Worm (Caenorhabditis elegans) whole organism, L4 larva: ENCODE data around the gene kqt-2.

Experiments used
- T20F7.1 ChIP-seq: fragments of 200-800 bp; sonication (Bioruptor generic); optimal IDR thresholded peaks from 2 replicates; lab custom pipeline; 2018; ENCODE audit warnings: mild to moderate bottlenecking, missing genetic modification characterization, missing compliant biosample characterization
- T26A8.4 ChIP-seq: fragments of 200-800 bp; sonication (Bioruptor generic); IDR thresholded peaks from 2 replicates; pipeline ENCODE4 v1.3.6; 2022; ENCODE audit warnings: missing genetic modification characterization, missing compliant biosample characterization
- aha-1 ChIP-seq: fragments of 150-350 bp; peaks from one replicate; lab custom pipeline; 2014; ENCODE audit warnings: missing biosample characterization, missing genetic modification characterization
- arid-1 ChIP-seq: fragments of 200-800 bp; sonication (Bioruptor generic); conservative IDR thresholded peaks from 2 replicates; pipeline ENCODE4 v1.3.6; 2022; ENCODE audit warnings: missing genetic modification reagents, missing genetic modification characterization, missing compliant biosample characterization
- attf-4 ChIP-seq: sonication (generic microtip); optimal IDR thresholded peaks from 3 replicates; lab custom pipeline; 2017; ENCODE audit warnings: missing biosample characterization, missing genetic modification characterization
- ceh-20 ChIP-seq: fragments of 200-800 bp; sonication (Bioruptor generic); IDR thresholded peaks from 2 replicates; pipeline ENCODE4 v1.3.6; 2022; ENCODE audit warnings: missing genetic modification reagents, missing genetic modification characterization, missing compliant biosample characterization
- ceh-28 ChIP-seq: fragments of 150-350 bp; optimal IDR thresholded peaks from 2 replicates; lab custom pipeline; 2014; ENCODE audit warnings: missing biosample characterization, missing genetic modification reagents, missing genetic modification characterization
- ceh-32 ChIP-seq: sonication (generic microtip); optimal IDR thresholded peaks from 2 replicates; lab custom pipeline; 2016; ENCODE audit warnings: mild to moderate bottlenecking, missing genetic modification characterization, missing compliant biosample characterization; ENCODE audit not compliant: poor library complexity
- ceh-44 ChIP-seq: fragments of 200-800 bp; sonication (Bioruptor generic); IDR thresholded peaks from 2 replicates; pipeline ENCODE4 v1.3.6; 2022; ENCODE audit warnings: missing genetic modification reagents, missing genetic modification characterization, missing compliant biosample characterization
- ceh-82 ChIP-seq: sonication (generic microtip); optimal IDR thresholded peaks from 2 replicates; lab custom pipeline; 2017; ENCODE audit warnings: missing biosample characterization, missing genetic modification characterization
- ctbp-1 ChIP-seq: fragments of 200-800 bp; sonication (Bioruptor generic); IDR thresholded peaks from 2 replicates; pipeline ENCODE4 v1.3.6; 2022; ENCODE audit warnings: missing genetic modification reagents, missing genetic modification characterization, missing compliant biosample characterization
- daf-12 ChIP-seq: fragments of 150-350 bp; optimal IDR thresholded peaks from 2 replicates; lab custom pipeline; 2014; ENCODE audit warnings: missing biosample characterization, missing genetic modification reagents, missing genetic modification characterization
- daf-16 ChIP-seq, 3 experiments: sonication (generic microtip); optimal IDR thresholded peaks; 2 replicates each; lab custom pipeline; 2016 to 2017; ENCODE audit warnings: missing genetic modification characterization in 3 of 3, missing genetic modification reagents in 3 of 3, mild to moderate bottlenecking in 2 of 3, missing compliant biosample characterization in 2 of 3, missing biosample characterization in 1 of 3, moderate library complexity in 1 of 3
- daf-19 ChIP-seq: fragments of 200-800 bp; sonication (Bioruptor generic); conservative IDR thresholded peaks from 2 replicates; pipeline ENCODE4 v1.3.6; 2022; ENCODE audit warnings: missing genetic modification characterization, missing compliant biosample characterization
- daf-8 ChIP-seq: fragments of 200-800 bp; sonication (Bioruptor generic); IDR thresholded peaks from 2 replicates; pipeline ENCODE4 v1.3.6; 2022; ENCODE audit warnings: missing genetic modification characterization, missing compliant biosample characterization
- dmd-6 ChIP-seq: fragments of 200-800 bp; sonication (Bioruptor generic); IDR thresholded peaks from 2 replicates; pipeline ENCODE4 v1.3.6; 2022; ENCODE audit warnings: missing genetic modification reagents, missing genetic modification characterization, missing compliant biosample characterization
- dmd-8 ChIP-seq: fragments of 200-800 bp; sonication (Bioruptor generic); IDR thresholded peaks from 2 replicates; pipeline ENCODE4 v1.3.6; 2022; ENCODE audit warnings: missing genetic modification characterization, missing compliant biosample characterization
- dmd-9 ChIP-seq: fragments of 200-800 bp; sonication (Bioruptor generic); IDR thresholded peaks from 2 replicates; pipeline ENCODE4 v1.3.6; 2022; ENCODE audit warnings: missing genetic modification reagents, missing genetic modification characterization, missing compliant biosample characterization
- fos-1 ChIP-seq: fragments of 150-350 bp; optimal IDR thresholded peaks from 2 replicates; lab custom pipeline; 2014; ENCODE audit warnings: missing biosample characterization, missing genetic modification characterization
- hlh-11 ChIP-seq: fragments of 200-800 bp; sonication (Bioruptor generic); optimal IDR thresholded peaks from 2 replicates; lab custom pipeline; 2018; ENCODE audit warnings: mild to moderate bottlenecking, missing genetic modification characterization, missing compliant biosample characterization
- lin-1 ChIP-seq: fragments of 200-800 bp; sonication (Bioruptor generic); IDR thresholded peaks from 2 replicates; pipeline ENCODE4 v1.3.6; 2022; ENCODE audit warnings: missing genetic modification reagents, missing genetic modification characterization, missing compliant biosample characterization
- lin-13 ChIP-seq: fragments of 150-350 bp; optimal IDR thresholded peaks from 2 replicates; lab custom pipeline; 2014; ENCODE audit warnings: missing biosample characterization, missing genetic modification reagents, missing genetic modification characterization
- lin-29 ChIP-seq: fragments of 200-800 bp; sonication (Bioruptor generic); IDR thresholded peaks from 2 replicates; pipeline ENCODE4 v1.3.6; 2022; ENCODE audit warnings: missing genetic modification reagents, missing genetic modification characterization, missing compliant biosample characterization
- lin-38 ChIP-seq: fragments of 200-800 bp; sonication (Bioruptor generic); IDR thresholded peaks from 2 replicates; pipeline ENCODE4 v1.3.6; 2022; ENCODE audit warnings: missing genetic modification reagents, missing genetic modification characterization, missing compliant biosample characterization
- lir-3 ChIP-seq: sonication (generic microtip); optimal IDR thresholded peaks from 2 replicates; lab custom pipeline; 2016; ENCODE audit warnings: mild to moderate bottlenecking, missing genetic modification characterization, missing compliant biosample characterization
- madf-5 ChIP-seq, 2 experiments: fragments of 200-800 bp; sonication (Bioruptor generic); IDR thresholded peaks; 2 replicates each; pipeline ENCODE4 v1.3.6; 2022; ENCODE audit warnings: missing compliant biosample characterization in 2 of 2, missing genetic modification characterization in 2 of 2
- madf-9 ChIP-seq: fragments of 200-800 bp; sonication (Bioruptor generic); conservative IDR thresholded peaks from 2 replicates; pipeline ENCODE4 v1.3.6; 2022; ENCODE audit warnings: missing genetic modification reagents, missing genetic modification characterization, missing compliant biosample characterization
- mdl-1 ChIP-seq, 2 experiments: fragments of 150-350 bp in 1 of 2; sonication (generic microtip) in 1 of 2; optimal IDR thresholded peaks; 2 replicates each; lab custom pipeline; 2014 to 2017; ENCODE audit warnings: missing biosample characterization in 2 of 2, missing genetic modification characterization in 2 of 2
- mep-1 ChIP-seq: fragments of 150-350 bp; sonication (generic microtip); optimal IDR thresholded peaks from 3 replicates; lab custom pipeline; 2014; ENCODE audit warnings: missing biosample characterization, missing genetic modification characterization
- mes-2 ChIP-seq: sonication (generic microtip); optimal IDR thresholded peaks from 2 replicates; lab custom pipeline; 2016; ENCODE audit warnings: missing genotype, mild to moderate bottlenecking, missing genetic modification characterization, missing compliant biosample characterization; ENCODE audit not compliant: poor library complexity, severe bottlenecking
- mxl-2 ChIP-seq: fragments of 200-800 bp; sonication (Bioruptor generic); conservative IDR thresholded peaks from 2 replicates; pipeline ENCODE4 v1.3.6; 2022; ENCODE audit warnings: missing genetic modification reagents, missing genetic modification characterization, missing compliant biosample characterization
- mxl-3 ChIP-seq: fragments of 200-800 bp; sonication (Bioruptor generic); optimal IDR thresholded peaks from 2 replicates; lab custom pipeline; 2018; ENCODE audit warnings: mild to moderate bottlenecking, missing genetic modification characterization, missing compliant biosample characterization
- nhr-111 ChIP-seq: fragments of 200-800 bp; sonication (Bioruptor generic); optimal IDR thresholded peaks from 2 replicates; lab custom pipeline; 2018; ENCODE audit warnings: mild to moderate bottlenecking, missing genetic modification characterization, missing compliant biosample characterization
- nhr-28 ChIP-seq: fragments of 150-350 bp; optimal IDR thresholded peaks from 2 replicates; lab custom pipeline; 2014; ENCODE audit warnings: missing biosample characterization, missing genetic modification characterization
- nhr-77 ChIP-seq: fragments of 150-350 bp; optimal IDR thresholded peaks from 2 replicates; lab custom pipeline; 2014; ENCODE audit warnings: missing biosample characterization, missing genetic modification characterization
- pha-4 ChIP-seq, 2 experiments: fragments of 150-350 bp in 1 of 2; fragments of 200-800 bp in 1 of 2; sonication (Bioruptor generic) in 1 of 2; IDR thresholded peaks in 1 of 2; optimal IDR thresholded peaks in 1 of 2; 2 replicates each; pipeline versions ENCODE4 v1.3.6 to Lab custom; 2014 to 2022; ENCODE audit warnings: missing genetic modification characterization in 2 of 2, missing genetic modification reagents in 2 of 2, missing biosample characterization in 1 of 2, missing compliant biosample characterization in 1 of 2
- php-3 ChIP-seq: fragments of 200-800 bp; sonication (Bioruptor generic); IDR thresholded peaks from 2 replicates; pipeline ENCODE4 v1.3.6; 2022; ENCODE audit warnings: missing genetic modification reagents, missing genetic modification characterization, missing compliant biosample characterization
- pqm-1 ChIP-seq: sonication (generic microtip); optimal IDR thresholded peaks from 2 replicates; lab custom pipeline; 2017; ENCODE audit warnings: missing biosample characterization, missing genetic modification characterization
- rbr-2 ChIP-seq: sonication (generic microtip); optimal IDR thresholded peaks from 2 replicates; lab custom pipeline; 2016; ENCODE audit warnings: missing genotype, missing genetic modification characterization, missing compliant biosample characterization
- sdz-12 ChIP-seq: fragments of 200-800 bp; sonication (Bioruptor generic); optimal IDR thresholded peaks from 2 replicates; lab custom pipeline; 2018; ENCODE audit warnings: mild to moderate bottlenecking, missing genetic modification characterization, missing compliant biosample characterization
- snpc-4 ChIP-seq: fragments of 150-350 bp; optimal IDR thresholded peaks from 2 replicates; lab custom pipeline; 2014; ENCODE audit warnings: missing biosample characterization, missing genetic modification characterization
- tag-97 ChIP-seq: fragments of 200-800 bp; sonication (Bioruptor generic); IDR thresholded peaks from 2 replicates; pipeline ENCODE4 v1.3.6; 2022; ENCODE audit warnings: missing genetic modification characterization, missing compliant biosample characterization
- tra-1 ChIP-seq: fragments of 200-800 bp; sonication (Bioruptor generic); IDR thresholded peaks from 2 replicates; pipeline ENCODE4 v1.3.6; 2022; ENCODE audit warnings: missing genetic modification reagents, missing genetic modification characterization, missing compliant biosample characterization
- unc-62 ChIP-seq, 3 experiments: fragments of 150-350 bp in 1 of 3; sonication (generic microtip); optimal IDR thresholded peaks in 2 of 3; peaks in 1 of 3; 1 replicate in 1 of 3; 2 replicates in 2 of 3; lab custom pipeline; 2014 to 2017; ENCODE audit warnings: missing biosample characterization in 3 of 3, missing genetic modification characterization in 3 of 3, missing genetic modification reagents in 3 of 3, missing genotype in 1 of 3
- ztf-11 ChIP-seq: fragments of 150-350 bp; optimal IDR thresholded peaks from 2 replicates; lab custom pipeline; 2014; ENCODE audit warnings: missing biosample characterization, missing genetic modification characterization
- ztf-7 ChIP-seq: fragments of 150-350 bp; optimal IDR thresholded peaks from 2 replicates; lab custom pipeline; 2014; ENCODE audit warnings: missing biosample characterization, missing genetic modification characterization

Gene kqt-2

ce11 chrX:8252293-8252692 is 6.1 kb upstream of the kqt-2 start, which contains the start of gene M60.6 (continued):
- TF ChIP-seq daf-19 (GFP tag; lab: Robert Waterston, UW), result no peak
- no peak for TF ChIP-seq lin-1 (GFP tag; lab: Robert Waterston, UW)
- no peak for TF ChIP-seq lir-3 (tag; lab: Kevin White, UChicago)
- TF ChIP-seq daf-16 (GFP tag; optimal IDR thresholded peaks at IDR 0.05; lab: Kevin White, UChicago), result no peak
- TF ChIP-seq daf-16 (tag; optimal IDR thresholded peaks at IDR 0.05; lab: Kevin White, UChicago), result no peak
- TF ChIP-seq T26A8.4 (GFP tag; lab: Robert Waterston, UW), result no peak
- TF ChIP-seq ceh-28, result no peak
- TF ChIP-seq T20F7.1 (GFP tag; lab: Kevin White, UChicago), result no peak
- no peak for TF ChIP-seq madf-5 (GFP tag; IDR thresholded peaks at IDR 0.05; lab: Robert Waterston, UW)
- peak; percentile 7 for TF ChIP-seq nhr-28 (tag; lab: Kevin White, UChicago)
- no peak for TF ChIP-seq ztf-11 (tag; lab: Kevin White, UChicago)
- TF ChIP-seq ztf-7 (tag; lab: Kevin White, UChicago), result no peak
- TF ChIP-seq lin-29 (GFP tag; lab: Robert Waterston, UW), result no peak
- peak; percentile 9 for TF ChIP-seq mes-2 (tag; lab: Kevin White, UChicago)
- TF ChIP-seq daf-12 (tag; lab: Kevin White, UChicago), result no peak
- TF ChIP-seq mdl-1 (tag; optimal IDR thresholded peaks at IDR 0.05; lab: Kevin White, UChicago), result no peak
- no peak for TF ChIP-seq tag-97 (GFP tag; lab: Robert Waterston, UW)
- peak; percentile 33 for TF ChIP-seq rbr-2 (tag; lab: Kevin White, UChicago)
- no peak for TF ChIP-seq pha-4 (GFP tag; IDR thresholded peaks at IDR 0.05; lab: Robert Waterston, UW)
- no peak for TF ChIP-seq pha-4 (tag; optimal IDR thresholded peaks at IDR 0.05; lab: Kevin White, UChicago)
- TF ChIP-seq unc-62 (GFP tag; optimal IDR thresholded peaks at IDR 0.05 in 1 of 2; lab: Kevin White, UChicago), result no peak
- TF ChIP-seq unc-62 (tag; optimal IDR thresholded peaks at IDR 0.05; lab: Kevin White, UChicago), result no peak
- no peak for TF ChIP-seq nhr-111 (GFP tag; lab: Kevin White, UChicago)
- no peak for TF ChIP-seq dmd-9
- TF ChIP-seq nhr-77 (tag; lab: Kevin White, UChicago), result no peak
- no peak for TF ChIP-seq aha-1 (tag; lab: Kevin White, UChicago)
- peak; percentile 10 for TF ChIP-seq mep-1 (tag; lab: Kevin White, UChicago)
- TF ChIP-seq madf-9 (GFP tag; lab: Robert Waterston, UW), result no peak
- TF ChIP-seq lin-38 (GFP tag; lab: Robert Waterston, UW), result no peak
- no peak for TF ChIP-seq arid-1 (GFP tag; lab: Robert Waterston, UW)
- no peak for TF ChIP-seq fos-1 (tag; lab: Kevin White, UChicago)
- no peak for TF ChIP-seq ceh-32
- peak; percentile 33 for TF ChIP-seq hlh-11 (tag; lab: Kevin White, UChicago)
- no peak for TF ChIP-seq dmd-8 (GFP tag; lab: Robert Waterston, UW)
- TF ChIP-seq mxl-2 (GFP tag; lab: Robert Waterston, UW), result no peak
- TF ChIP-seq ceh-44, result no peak
- no peak for TF ChIP-seq sdz-12 (GFP tag; lab: Kevin White, UChicago)

ce11 chrX:8247088-8247487 is 919 bp upstream of the kqt-2 start:
- TF ChIP-seq nhr-28 (tag; lab: Kevin White, UChicago), result peak; percentile 53
- TF ChIP-seq ceh-20 (GFP tag; lab: Robert Waterston, UW), result no peak
- TF ChIP-seq aha-1 (tag; lab: Kevin White, UChicago), result peak; percentile 67
- peak in 1 of 2 experiments; percentile 70 for TF ChIP-seq unc-62 (GFP tag; optimal IDR thresholded peaks at IDR 0.05 in 1 of 2; lab: Kevin White, UChicago)
- no peak for TF ChIP-seq unc-62 (tag; optimal IDR thresholded peaks at IDR 0.05; lab: Kevin White, UChicago)
- no peak for TF ChIP-seq lir-3 (tag; lab: Kevin White, UChicago)

ce11 chrX:8243116-8243515 is 3.1 kb downstream of the kqt-2 start:
- TF ChIP-seq php-3 (GFP tag; lab: Robert Waterston, UW) (peak; percentile 85; the same call in 1 of the 2 replicates), lin-13 (GFP tag; lab: Kevin White, UChicago) (no peak), ceh-82 (tag; lab: Kevin White, UChicago) (no peak), ctbp-1 (GFP tag; lab: Robert Waterston, UW) (no peak), lin-1 (GFP tag; lab: Robert Waterston, UW) (peak; percentile 64; the same call in 1 of the 2 replicates), daf-8 (GFP tag; lab: Robert Waterston, UW) (no peak), sdz-12 (GFP tag; lab: Kevin White, UChicago) (no peak), tag-97 (GFP tag; lab: Robert Waterston, UW) (no peak), pqm-1 (tag; lab: Kevin White, UChicago) (peak; percentile 82), tra-1 (GFP tag; lab: Robert Waterston, UW) (peak; percentile 87), mxl-3 (peak; percentile 91), attf-4 (no peak), snpc-4 (tag; lab: Kevin White, UChicago) (no peak), dmd-6 (GFP tag; lab: Robert Waterston, UW) (peak; percentile 97), nhr-77 (tag; lab: Kevin White, UChicago) (peak; percentile 67), daf-16 (GFP tag; optimal IDR thresholded peaks at IDR 0.05; lab: Kevin White, UChicago) (no peak), daf-16 (tag; optimal IDR thresholded peaks at IDR 0.05; lab: Kevin White, UChicago) (peak; percentile 85)
